Worm (Caenorhabditis elegans): Measurements from ENCODE around the gene ssq-4.

Gene ssq-4

ce11 chrIV:4982477-4982876 is 33.8 kb upstream of the ssq-4 start, which contains the start of gene E03H12.4:
Gene E03H12.4 (plus strand): TSS chrIV:4982596.
- TF ChIP-seq efl-1 (optimal IDR thresholded peaks at IDR 0.05) (no peak), efl-1 (GFP tag; optimal IDR thresholded peaks at IDR 0.05 in 1 of 2) (peak in 1 of 2 experiments; percentile 79), mdl-1 (tag; optimal IDR thresholded peaks at IDR 0.05) (no peak)

ce11 chrIV:4983746-4984145 is 32.5 kb upstream of the ssq-4 start, which contains the start of gene clec-176:
Gene clec-176 (plus strand): TSS chrIV:4984046.
- TF ChIP-seq mab-9 (GFP tag; IDR thresholded peaks at IDR 0.05) (no peak), ama-1 (optimal IDR thresholded peaks at IDR 0.05) (no peak), fos-1 (tag; optimal IDR thresholded peaks at IDR 0.05) (no peak), hpl-2 (GFP tag; optimal IDR thresholded peaks at IDR 0.05) (no peak), irx-1 (tag; optimal IDR thresholded peaks at IDR 0.05) (no peak), nhr-11 (tag; optimal IDR thresholded peaks at IDR 0.05) (no peak), xbp-1 (tag; optimal IDR thresholded peaks at IDR 0.05) (no peak), hlh-17 (GFP tag; optimal IDR thresholded peaks at IDR 0.05; ENCODE audit: borderline replicate concordance) (no peak), nhr-20 (tag; optimal IDR thresholded peaks at IDR 0.05) (no peak), unc-30 (tag; optimal IDR thresholded peaks at IDR 0.05) (no peak), mep-1 (tag; optimal IDR thresholded peaks at IDR 0.05) (no peak)

- no peak for TF ChIP-seq unc-86 (tag; optimal IDR thresholded peaks at IDR 0.05)
- TF ChIP-seq nhr-47 (tag; optimal IDR thresholded peaks at IDR 0.05) = no peak
- TF ChIP-seq nhr-19 (GFP tag; conservative IDR thresholded peaks at IDR 0.05) = no peak
- TF ChIP-seq ceh-63 (GFP tag; optimal IDR thresholded peaks at IDR 0.05) = no peak
Measured at ce11 chrIV:4986246-4986645, 30.0 kb upstream of the ssq-4 start, which contains the start of gene clec-177. Gene clec-177 (plus strand): TSS chrIV:4986546.

ce11 chrIV:4988531-4988930 is 27.7 kb upstream of the ssq-4 start, which contains the start of gene E03H12.7:
Gene E03H12.7 (minus strand): TSS chrIV:4988631.
- TF ChIP-seq isw-1 (GFP tag; IDR thresholded peaks at IDR 0.05) = no peak

- TF ChIP-seq dpl-1 (GFP tag; optimal IDR thresholded peaks at IDR 0.05) (no peak), ceh-63 (GFP tag; optimal IDR thresholded peaks at IDR 0.05) (no peak), nhr-90 (tag; optimal IDR thresholded peaks at IDR 0.05; ENCODE audit: poor library complexity) (no peak), lin-14 (GFP tag; optimal IDR thresholded peaks at IDR 0.05) (no peak), nhr-237 (tag; optimal IDR thresholded peaks at IDR 0.05) (no peak), fkh-8 (tag; optimal IDR thresholded peaks at IDR 0.05) (no peak), mef-2 (tag; optimal IDR thresholded peaks at IDR 0.05) (no peak), C34B4.2 (tag; optimal IDR thresholded peaks at IDR 0.05) (no peak), nhr-19 (GFP tag; conservative IDR thresholded peaks at IDR 0.05) (no peak), rnt-1 (tag; optimal IDR thresholded peaks at IDR 0.05) (no peak), unc-98 (GFP tag; IDR thresholded peaks at IDR 0.05) (no peak), skn-1 (tag; optimal IDR thresholded peaks at IDR 0.05) (no peak), ets-5 (GFP tag; IDR thresholded peaks at IDR 0.05) (no peak), tlp-1 (tag; optimal IDR thresholded peaks at IDR 0.05) (no peak), unc-130 (tag; optimal IDR thresholded peaks at IDR 0.05) (no peak)
Measured at ce11 chrIV:4992089-4992488, 24.2 kb upstream of the ssq-4 start, which contains the start of gene str-162. Gene str-162 (plus strand): TSS chrIV:4992389.

ce11 chrIV:4993128-4993527 is 23.2 kb upstream of the ssq-4 start:
- TF ChIP-seq ceh-88 (GFP tag; IDR thresholded peaks at IDR 0.05) = no peak

ce11 chrIV:4995842-4996241 is 20.4 kb upstream of the ssq-4 start, which contains the start of gene ssq-2:
Gene ssq-2 (plus strand): TSS chrIV:4996142.
- TF ChIP-seq tlp-1 (tag; optimal IDR thresholded peaks at IDR 0.05) (no peak), snpc-4 (tag; optimal IDR thresholded peaks at IDR 0.05) (no peak), C04F5.9 (tag; optimal IDR thresholded peaks at IDR 0.05) (no peak), Y116A8C.19 (tag; optimal IDR thresholded peaks at IDR 0.05; ENCODE audit: borderline replicate concordance) (no peak), jun-1 (tag; optimal IDR thresholded peaks at IDR 0.05) (no peak), ces-1 (GFP tag; optimal IDR thresholded peaks at IDR 0.05) (no peak), elt-2 (tag; optimal IDR thresholded peaks at IDR 0.05) (no peak)

All from whole organism, L1 larva.